Worm (Caenorhabditis elegans): ENCODE results near the gene F38B7.10.

The F38B7.10 gene

DNA sequence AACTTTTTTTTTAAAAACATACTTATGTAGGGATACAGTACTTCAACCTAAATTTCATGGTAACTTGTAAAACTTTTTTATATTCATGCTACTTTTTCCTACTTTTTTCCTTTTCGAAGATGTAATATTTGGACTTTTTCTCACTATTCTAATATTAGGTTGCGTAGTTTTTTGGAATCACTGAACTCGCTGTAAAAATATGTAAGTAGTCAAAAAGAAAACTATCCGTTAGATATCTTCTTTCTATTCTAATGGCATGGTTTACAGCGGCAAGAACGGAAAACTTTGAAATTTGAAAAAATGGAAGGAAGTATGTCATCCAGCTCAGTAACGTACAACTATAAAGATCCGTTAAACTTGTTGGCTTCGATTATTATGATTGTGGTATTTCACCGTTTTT, 44.1 kb downstream of the F38B7.10 start, which contains the start of gene srx-82:
TSS of gene srx-82 (plus strand) at position 301 of the 400 bp plus-strand sequence.
- TF ChIP-seq F13C5.2 (tag; optimal IDR thresholded peaks at IDR 0.05) = no peak
- no peak for TF ChIP-seq scrt-1 (GFP tag; IDR thresholded peaks at IDR 0.05)

DNA sequence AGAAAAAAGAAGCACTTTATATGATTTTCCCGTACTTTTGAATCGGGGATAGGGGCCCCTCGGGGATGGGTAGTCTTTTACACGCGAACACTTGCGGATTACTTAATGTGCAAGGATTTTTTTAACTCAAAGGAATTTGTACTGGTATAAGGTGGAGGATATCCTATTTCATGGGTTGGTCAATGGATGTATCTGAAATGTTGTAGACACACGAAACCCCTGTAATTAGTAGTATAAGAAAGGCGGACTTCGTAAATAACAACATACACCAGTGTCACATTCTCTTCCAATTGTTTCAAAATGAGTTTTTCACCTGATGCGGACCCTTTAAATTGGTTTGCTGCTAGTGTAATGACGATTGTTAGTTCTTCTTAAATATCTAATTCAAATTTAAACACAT, 48.1 kb downstream of the F38B7.10 start, which contains the start of gene srx-80:
TSS of gene srx-80 (plus strand) at position 301 of the 400 bp plus-strand sequence.
- TF ChIP-seq B0310.2 (tag; optimal IDR thresholded peaks at IDR 0.05) = no peak
- no peak for TF ChIP-seq pes-1 (GFP tag; IDR thresholded peaks at IDR 0.05)
- TF ChIP-seq aly-1 (tag; optimal IDR thresholded peaks at IDR 0.05) = no peak
- TF ChIP-seq hnd-1 (tag; optimal IDR thresholded peaks at IDR 0.05) = no peak
- no peak for TF ChIP-seq ets-7 (tag; optimal IDR thresholded peaks at IDR 0.05)
- TF ChIP-seq tra-4 (tag; optimal IDR thresholded peaks at IDR 0.05) = no peak
- TF ChIP-seq sea-1 (GFP tag; conservative IDR thresholded peaks at IDR 0.05) = no peak
- TF ChIP-seq ceh-13 (GFP tag; optimal IDR thresholded peaks at IDR 0.05) = no peak
- no peak for TF ChIP-seq tbx-11 (GFP tag; IDR thresholded peaks at IDR 0.05)
- no peak for TF ChIP-seq hmbx-1 (tag; optimal IDR thresholded peaks at IDR 0.05)
- TF ChIP-seq ama-1 (optimal IDR thresholded peaks at IDR 0.05) = no peak
- no peak for TF ChIP-seq flt-1 (GFP tag; IDR thresholded peaks at IDR 0.05)
- no peak for TF ChIP-seq F13C5.2 (tag; optimal IDR thresholded peaks at IDR 0.05)
- no peak for TF ChIP-seq ceh-36 (tag; optimal IDR thresholded peaks at IDR 0.05)
- no peak for TF ChIP-seq scrt-1 (GFP tag; IDR thresholded peaks at IDR 0.05)
- no peak for TF ChIP-seq hmg-4 (GFP tag; optimal IDR thresholded peaks at IDR 0.05)
- TF ChIP-seq tbx-37 (GFP tag; conservative IDR thresholded peaks at IDR 0.05) = no peak

DNA sequence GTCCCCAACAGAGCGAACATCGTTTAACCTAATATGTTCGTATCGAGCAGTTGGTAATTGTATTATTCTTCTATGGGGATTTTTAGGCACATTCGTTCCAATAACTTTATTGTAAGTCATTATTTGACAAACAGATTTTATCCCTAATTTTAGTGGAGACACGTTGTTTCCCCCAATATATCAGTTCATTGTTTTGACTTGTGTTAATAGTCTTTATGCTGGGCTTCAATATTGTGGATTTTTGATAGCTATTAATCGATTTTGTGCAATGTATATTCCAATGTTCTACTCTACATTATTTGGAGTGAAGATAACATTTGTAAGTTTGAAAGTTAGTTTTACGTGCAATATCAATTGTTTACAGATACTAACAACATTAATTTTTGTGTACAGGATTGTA, 48.6 kb downstream of the F38B7.10 start:
- TF ChIP-seq ceh-36 (tag; optimal IDR thresholded peaks at IDR 0.05) = no peak
- no peak for TF ChIP-seq aly-1 (tag; optimal IDR thresholded peaks at IDR 0.05)
- no peak for TF ChIP-seq flt-1 (GFP tag; IDR thresholded peaks at IDR 0.05)
- TF ChIP-seq sea-1 (GFP tag; conservative IDR thresholded peaks at IDR 0.05) = no peak
- no peak for TF ChIP-seq scrt-1 (GFP tag; IDR thresholded peaks at IDR 0.05)
- no peak for TF ChIP-seq tbx-37 (GFP tag; conservative IDR thresholded peaks at IDR 0.05)
- no peak for TF ChIP-seq ama-1 (optimal IDR thresholded peaks at IDR 0.05)
- no peak for TF ChIP-seq hnd-1 (tag; optimal IDR thresholded peaks at IDR 0.05)
- no peak for TF ChIP-seq ets-7 (tag; optimal IDR thresholded peaks at IDR 0.05)
- TF ChIP-seq tbx-11 (GFP tag; IDR thresholded peaks at IDR 0.05) = no peak
- no peak for TF ChIP-seq hmbx-1 (tag; optimal IDR thresholded peaks at IDR 0.05)
- TF ChIP-seq pes-1 (GFP tag; IDR thresholded peaks at IDR 0.05) = no peak
- no peak for TF ChIP-seq F13C5.2 (tag; optimal IDR thresholded peaks at IDR 0.05)
- TF ChIP-seq hmg-4 (GFP tag; optimal IDR thresholded peaks at IDR 0.05) = no peak

Data from whole organism, early embryonic.